Fruit fly (Drosophila melanogaster) whole organism, embryonic: ENCODE results near the gene dgt1.
A peak's percentile ranks its signal among the peaks of the same experiment; 100 is the strongest.

ENCODE experiments used
- CG11504 ChIP-seq: fragments of 200-800 bp; sonication (Bioruptor generic); optimal IDR thresholded peaks from 3 replicates; lab custom pipeline; 2019; ENCODE audit warnings: missing biosample characterization, mild to moderate bottlenecking, missing genetic modification characterization, moderate library complexity
- CG14050 ChIP-seq: fragments of 200-800 bp; sonication (Bioruptor generic); IDR thresholded peaks from 3 replicates; pipeline ENCODE4 v1.3.6; 2022; ENCODE audit warnings: missing biosample characterization, missing genetic modification characterization
- CG6813 ChIP-seq: fragments of 200-800 bp; sonication (Bioruptor generic); optimal IDR thresholded peaks from 2 replicates; lab custom pipeline; 2017; ENCODE audit warnings: missing biosample characterization, missing genetic modification characterization, mild to moderate bottlenecking, moderate library complexity, missing genetic modification reagents
- CoRest ChIP-seq: fragments of 200-800 bp; sonication (Bioruptor generic); optimal IDR thresholded peaks from 3 replicates; lab custom pipeline; 2018; ENCODE audit warnings: missing biosample characterization, mild to moderate bottlenecking, missing genetic modification characterization, moderate library complexity
- HLHmδ ChIP-seq: fragments of 200-800 bp; sonication (Bioruptor generic); optimal IDR thresholded peaks from 2 replicates; lab custom pipeline; 2018; ENCODE audit warnings: missing biosample characterization, mild to moderate bottlenecking, missing genetic modification characterization, moderate library complexity
- Hr39 ChIP-seq: fragments of >200 bp; optimal IDR thresholded peaks from 2 replicates; lab custom pipeline; 2017
- Jarid2 ChIP-seq: fragments of 200-800 bp; sonication (Bioruptor generic); optimal IDR thresholded peaks from 3 replicates; lab custom pipeline; 2017; ENCODE audit warnings: mild to moderate bottlenecking, missing biosample characterization, missing genetic modification reagents, missing genetic modification characterization
- sens-2 ChIP-seq: fragments of 200-800 bp; sonication (Bioruptor generic); IDR thresholded peaks from 2 replicates; pipeline ENCODE4 v1.3.6; 2022; ENCODE audit warnings: missing biosample characterization, missing genetic modification characterization

DNA sequence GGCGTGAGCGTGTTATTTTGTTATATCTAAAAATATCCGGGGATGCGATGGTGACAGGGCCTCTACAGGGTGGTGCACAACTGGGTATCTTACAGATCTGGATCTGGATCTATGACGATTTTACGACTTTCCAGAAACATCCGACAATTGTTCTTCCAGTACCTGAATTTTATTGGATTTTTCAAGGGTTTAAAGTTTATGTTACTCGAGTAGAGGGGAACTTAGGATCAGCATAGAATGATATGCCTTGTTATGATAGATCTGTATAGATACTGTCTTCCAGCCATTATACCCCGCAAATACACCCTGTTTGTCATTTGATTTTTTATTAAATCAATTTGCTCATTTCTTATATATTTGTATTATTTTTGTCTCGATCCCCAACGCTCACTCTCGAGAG is 37.1 kb upstream of the dgt1 start:
- TF ChIP-seq CG14050 (GFP tag; lab: Robert Waterston, UW) (no peak; the same call in 2 of the 3 replicates), CG6813 (GFP tag; lab: Kevin White, UChicago) (peak; percentile 11), CG11504 (tag; lab: Kevin White, UChicago) (peak; percentile 77), CoRest (tag; lab: Kevin White, UChicago) (peak; percentile 76), HLHmδ (no peak), Jarid2 (no peak), sens-2 (GFP tag; lab: Robert Waterston, UW) (no peak), Hr39 (lab: Kevin White, UChicago) (no peak)
